Worm (Caenorhabditis elegans): ENCODE results near the gene fipr-9.

DNA sequence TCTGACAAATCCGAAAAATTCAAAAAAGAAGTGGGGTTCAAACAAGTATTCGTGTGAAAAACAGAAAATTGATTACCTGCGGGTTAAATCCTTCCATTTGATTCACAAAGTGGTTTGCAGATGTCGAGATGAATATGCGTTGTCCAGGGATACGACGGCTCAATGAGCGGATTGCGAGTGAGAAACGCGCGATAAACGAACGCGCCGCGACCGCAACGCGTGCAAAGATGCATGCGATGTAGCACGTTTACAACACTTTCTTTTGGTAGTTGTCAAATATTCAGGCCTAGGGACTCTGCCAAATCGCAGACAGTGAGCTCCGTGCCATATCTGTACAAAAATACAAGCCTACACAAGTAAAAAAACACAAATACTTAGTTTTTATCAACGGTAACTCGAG, 17.2 kb downstream of the fipr-9 start, which contains the start of gene fubl-1:
- TF ChIP-seq ceh-88 (GFP tag; IDR thresholded peaks at IDR 0.05) (no peak), tbx-2 (tag; optimal IDR thresholded peaks at IDR 0.05) (no peak), mep-1 (tag; optimal IDR thresholded peaks at IDR 0.05) (no peak), unc-62 (GFP tag; optimal IDR thresholded peaks at IDR 0.05) (no peak), fkh-10 (GFP tag; optimal IDR thresholded peaks at IDR 0.05) (no peak), aly-2 (tag; optimal IDR thresholded peaks at IDR 0.05) (no peak), hlh-4 (tag; optimal IDR thresholded peaks at IDR 0.05) (no peak), swsn-7 (tag; optimal IDR thresholded peaks at IDR 0.05) (no peak), nhr-237 (tag; optimal IDR thresholded peaks at IDR 0.05) (no peak)

All from whole organism, L1 larva.